Worm (Caenorhabditis elegans): ENCODE results near the gene C18D11.6.

ce11 chrIII:11808818-11809217 lies 1.5 kb upstream of the C18D11.6 start, which contains the start of gene C18D11.9:
- TF ChIP-seq egl-27 (tag; optimal IDR thresholded peaks at IDR 0.05) (no peak), unc-62 (GFP tag; optimal IDR thresholded peaks at IDR 0.05) (no peak), ama-1 (optimal IDR thresholded peaks at IDR 0.05) (no peak), zag-1 (tag; optimal IDR thresholded peaks at IDR 0.05) (no peak), nfya-1 (tag; optimal IDR thresholded peaks at IDR 0.05; ENCODE audit: insufficient read depth) (no peak), elt-2 (tag; optimal IDR thresholded peaks at IDR 0.05) (no peak), snpc-4 (tag; optimal IDR thresholded peaks at IDR 0.05) (no peak), nhr-11 (tag; optimal IDR thresholded peaks at IDR 0.05) (no peak)

Measured in whole organism, L3 larva.